Worm (Caenorhabditis elegans) whole organism, young adult: ENCODE measurements around the gene bbln-1.

Source experiments
- C06A6.2 ChIP-seq: fragments of 200-800 bp; sonication (Bioruptor generic); conservative IDR thresholded peaks from 2 replicates; pipeline ENCODE4 v1.3.6; 2022; ENCODE audit warnings: missing genetic modification characterization, missing compliant biosample characterization
- F37B4.10 ChIP-seq: fragments of 200-800 bp; sonication (Bioruptor generic); IDR thresholded peaks from 2 replicates; pipeline ENCODE4 v1.3.6; 2022; ENCODE audit warnings: missing genetic modification characterization, missing compliant biosample characterization
- F39B2.1 ChIP-seq: fragments of 200-800 bp; sonication (Bioruptor generic); IDR thresholded peaks from 2 replicates; pipeline ENCODE4 v1.3.6; 2022; ENCODE audit warnings: missing genetic modification reagents, missing genetic modification characterization, missing compliant biosample characterization
- K12H6.12 ChIP-seq: fragments of 200-800 bp; sonication (Bioruptor generic); optimal IDR thresholded peaks from 2 replicates; lab custom pipeline; 2018; ENCODE audit warnings: mild to moderate bottlenecking, missing genetic modification characterization, missing compliant biosample characterization
- T26A5.8 ChIP-seq: sonication (generic microtip); optimal IDR thresholded peaks from 2 replicates; lab custom pipeline; 2016; ENCODE audit warnings: missing genetic modification characterization, missing compliant biosample characterization
- Y53G8AR.9 ChIP-seq: fragments of 200-800 bp; sonication (Bioruptor generic); conservative IDR thresholded peaks from 2 replicates; pipeline ENCODE4 v1.3.6; 2022; ENCODE audit warnings: missing genetic modification reagents, missing genetic modification characterization, missing compliant biosample characterization
- Y79H2A.3 ChIP-seq: fragments of 200-800 bp; sonication (Bioruptor generic); conservative IDR thresholded peaks from 2 replicates; pipeline ENCODE4 v1.3.6; 2022; ENCODE audit warnings: missing genetic modification reagents, missing genetic modification characterization, missing compliant biosample characterization
- akir-1 ChIP-seq: fragments of 200-800 bp; sonication (Bioruptor generic); optimal IDR thresholded peaks from 2 replicates; lab custom pipeline; 2018; ENCODE audit warnings: mild to moderate bottlenecking, missing genetic modification characterization, moderate library complexity, missing compliant biosample characterization
- aptf-3 ChIP-seq: fragments of 200-800 bp; sonication (Bioruptor generic); IDR thresholded peaks from 2 replicates; pipeline ENCODE4 v1.3.6; 2022; ENCODE audit warnings: missing genetic modification characterization, missing compliant biosample characterization
- attf-3 ChIP-seq: fragments of 200-800 bp; sonication (Bioruptor generic); conservative IDR thresholded peaks from 2 replicates; pipeline ENCODE4 v1.3.6; 2022; ENCODE audit warnings: missing genetic modification reagents, missing genetic modification characterization, missing compliant biosample characterization
- ceh-40 ChIP-seq: fragments of 200-800 bp; sonication (Bioruptor generic); IDR thresholded peaks from 2 replicates; pipeline ENCODE4 v1.3.6; 2022; ENCODE audit warnings: missing genetic modification characterization, missing compliant biosample characterization
- ceh-79 ChIP-seq: sonication (generic microtip); optimal IDR thresholded peaks from 2 replicates; lab custom pipeline; 2017; ENCODE audit warnings: mild to moderate bottlenecking, missing genetic modification characterization, missing compliant biosample characterization
- dpl-1 ChIP-seq: fragments of 150-350 bp; optimal IDR thresholded peaks from 2 replicates; lab custom pipeline; 2014; ENCODE audit warnings: missing biosample characterization, missing genetic modification reagents, missing genetic modification characterization
- egl-44 ChIP-seq: fragments of 200-800 bp; sonication (Bioruptor generic); IDR thresholded peaks from 2 replicates; pipeline ENCODE4 v1.3.6; 2022; ENCODE audit warnings: missing genetic modification reagents, missing genetic modification characterization, missing compliant biosample characterization
- ets-4 ChIP-seq: fragments of 200-800 bp; sonication (Bioruptor generic); optimal IDR thresholded peaks from 2 replicates; lab custom pipeline; 2018; ENCODE audit warnings: mild to moderate bottlenecking, missing genetic modification characterization, missing compliant biosample characterization
- hsf-1 ChIP-seq: fragments of 200-800 bp; sonication (Bioruptor generic); IDR thresholded peaks from 2 replicates; pipeline ENCODE4 v1.3.6; 2022; ENCODE audit warnings: missing genetic modification reagents, missing genetic modification characterization, missing compliant biosample characterization
- let-607 ChIP-seq, 2 experiments: fragments of 200-800 bp in 1 of 2; sonication (Bioruptor generic) in 1 of 2; sonication (generic microtip) in 1 of 2; optimal IDR thresholded peaks; 2 replicates each; lab custom pipeline; 2016 to 2018; ENCODE audit warnings: mild to moderate bottlenecking in 2 of 2, missing compliant biosample characterization in 2 of 2, missing genetic modification characterization in 2 of 2, moderate library complexity in 2 of 2, missing genotype in 1 of 2
- lin-35 ChIP-seq, 3 experiments: fragments of 150-350 bp in 2 of 3; sonication (generic microtip) in 1 of 3; optimal IDR thresholded peaks; 2 replicates each; lab custom pipeline; 2014 to 2018; ENCODE audit warnings: missing biosample characterization in 3 of 3, missing genetic modification characterization in 3 of 3, missing genetic modification reagents in 3 of 3
- lir-1 ChIP-seq: fragments of 200-800 bp; sonication (Bioruptor generic); conservative IDR thresholded peaks from 2 replicates; pipeline ENCODE4 v1.3.6; 2022; ENCODE audit warnings: missing genetic modification reagents, missing genetic modification characterization, missing compliant biosample characterization
- madf-3 ChIP-seq: fragments of 200-800 bp; sonication (Bioruptor generic); IDR thresholded peaks from 2 replicates; pipeline ENCODE4 v1.3.6; 2022; ENCODE audit warnings: missing genetic modification reagents, missing genetic modification characterization, missing compliant biosample characterization
- mcd-1 ChIP-seq: fragments of 200-800 bp; sonication (Bioruptor generic); IDR thresholded peaks from 2 replicates; pipeline ENCODE4 v1.3.6; 2022; ENCODE audit warnings: missing genetic modification reagents, missing genetic modification characterization, missing compliant biosample characterization
- mes-4 ChIP-seq: sonication (generic microtip); optimal IDR thresholded peaks from 2 replicates; lab custom pipeline; 2016; ENCODE audit warnings: missing genotype, missing genetic modification characterization, missing compliant biosample characterization
- nfyb-1 ChIP-seq: fragments of 200-800 bp; sonication (Bioruptor generic); IDR thresholded peaks from 2 replicates; pipeline ENCODE4 v1.3.6; 2022; ENCODE audit warnings: missing genetic modification reagents, missing genetic modification characterization, missing compliant biosample characterization
- nhr-179 ChIP-seq: sonication (generic microtip); optimal IDR thresholded peaks from 2 replicates; lab custom pipeline; 2016; ENCODE audit warnings: mild to moderate bottlenecking, missing genetic modification characterization, missing compliant biosample characterization
- nhr-27 ChIP-seq: fragments of 200-800 bp; sonication (Bioruptor generic); optimal IDR thresholded peaks from 2 replicates; lab custom pipeline; 2018; ENCODE audit warnings: mild to moderate bottlenecking, missing genetic modification characterization, moderate library complexity, missing compliant biosample characterization
- nhr-80 ChIP-seq: sonication (generic microtip); optimal IDR thresholded peaks from 2 replicates; lab custom pipeline; 2016; ENCODE audit warnings: missing genetic modification characterization, missing compliant biosample characterization
- pha-4 ChIP-seq: fragments of 150-350 bp; sonication (generic microtip); optimal IDR thresholded peaks from 2 replicates; lab custom pipeline; 2014; ENCODE audit warnings: missing biosample characterization, missing genetic modification reagents, missing genetic modification characterization
- unc-130 ChIP-seq: sonication (generic microtip); optimal IDR thresholded peaks from 2 replicates; lab custom pipeline; 2016; ENCODE audit warnings: missing genetic modification reagents, missing genetic modification characterization, missing compliant biosample characterization
- unc-62 ChIP-seq: fragments of 150-350 bp; optimal IDR thresholded peaks from 2 replicates; lab custom pipeline; 2014; ENCODE audit warnings: missing biosample characterization, missing genetic modification reagents, missing genetic modification characterization
- xnd-1 ChIP-seq: sonication (generic microtip); optimal IDR thresholded peaks from 2 replicates; lab custom pipeline; 2016; ENCODE audit warnings: missing genotype, missing genetic modification reagents, missing genetic modification characterization, missing compliant biosample characterization
- ztf-3 ChIP-seq: fragments of 200-800 bp; sonication (Bioruptor generic); optimal IDR thresholded peaks from 2 replicates; lab custom pipeline; 2018; ENCODE audit warnings: mild to moderate bottlenecking, missing genetic modification characterization, missing compliant biosample characterization
- ztf-6 ChIP-seq: fragments of 200-800 bp; sonication (Bioruptor generic); IDR thresholded peaks from 2 replicates; pipeline ENCODE4 v1.3.6; 2022; ENCODE audit warnings: missing genetic modification reagents, missing genetic modification characterization, missing compliant biosample characterization

Gene bbln-1

ce11 chrX:3165569-3165968 is 13.3 kb upstream of the bbln-1 start, which contains the start of gene pfut-1:
Gene pfut-1 (plus strand): TSS chrX:3165826.
- no peak for TF ChIP-seq ceh-40 (GFP tag; lab: Robert Waterston, UW)
- TF ChIP-seq Y79H2A.3 (GFP tag; lab: Robert Waterston, UW): no peak
- no peak for TF ChIP-seq ztf-6 (GFP tag; lab: Robert Waterston, UW)
- peak in 1 of 2 experiments; percentile 23 for TF ChIP-seq let-607 (tag; optimal IDR thresholded peaks at IDR 0.05; lab: Kevin White, UChicago)
- no peak for TF ChIP-seq attf-3
- TF ChIP-seq nhr-179 (tag; lab: Kevin White, UChicago): no peak
- no peak for TF ChIP-seq nfyb-1
- TF ChIP-seq mes-4 (tag; lab: Kevin White, UChicago): no peak
- peak; percentile 24 for TF ChIP-seq nhr-80

DNA sequence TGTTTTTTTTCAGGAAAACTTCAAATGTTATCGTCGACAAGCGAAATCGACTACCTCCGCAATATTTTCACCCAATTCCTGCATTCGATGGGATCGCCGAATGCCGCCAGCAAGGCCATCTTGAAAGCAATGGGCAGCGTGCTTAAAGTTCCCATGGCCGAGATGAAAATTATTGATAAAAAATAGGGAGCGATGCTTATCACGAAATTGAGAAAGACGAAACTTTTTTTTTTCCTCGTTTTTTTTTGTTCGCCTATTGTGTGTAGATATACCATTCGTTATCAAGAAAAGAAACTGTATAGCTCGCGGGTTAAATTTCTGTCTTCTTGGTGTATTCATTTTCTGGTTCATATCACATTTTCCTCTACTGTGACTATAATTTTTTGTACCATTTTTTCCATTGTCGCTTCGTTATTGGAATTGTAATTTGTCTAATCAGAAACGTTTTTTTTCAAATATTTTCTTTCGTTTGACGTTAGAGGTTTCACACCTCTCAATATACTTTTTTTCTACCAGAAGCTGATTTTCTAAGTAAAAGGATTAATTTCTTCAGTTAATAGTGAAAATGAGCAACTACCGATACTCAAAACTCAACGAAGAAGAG is 11.8 kb upstream of the bbln-1 start, which contains the start of gene syx-6:
syx-6 (plus strand) TSS at position 554 of the 604 bp plus-strand sequence.
- no peak for TF ChIP-seq ztf-3
- no peak for TF ChIP-seq unc-130 (GFP tag; lab: Kevin White, UChicago)
- no peak for TF ChIP-seq nfyb-1
- no peak for TF ChIP-seq F39B2.1
- TF ChIP-seq lin-35 (GFP tag; optimal IDR thresholded peaks at IDR 0.05; lab: Kevin White, UChicago): no peak
- no peak for TF ChIP-seq akir-1 (GFP tag; lab: Kevin White, UChicago)
- no peak for TF ChIP-seq dpl-1 (GFP tag; lab: Kevin White, UChicago)
- no peak for TF ChIP-seq aptf-3 (GFP tag; lab: Robert Waterston, UW)
- TF ChIP-seq hsf-1 (GFP tag; lab: Robert Waterston, UW): no peak
- no peak for TF ChIP-seq egl-44 (GFP tag; lab: Robert Waterston, UW)
- TF ChIP-seq nhr-27 (tag; lab: Kevin White, UChicago): no peak
- no peak for TF ChIP-seq lir-1 (GFP tag; lab: Robert Waterston, UW)
- TF ChIP-seq ceh-79: no peak
- no peak for TF ChIP-seq C06A6.2 (GFP tag; lab: Robert Waterston, UW)
- no peak for TF ChIP-seq unc-62 (GFP tag; lab: Kevin White, UChicago)

DNA sequence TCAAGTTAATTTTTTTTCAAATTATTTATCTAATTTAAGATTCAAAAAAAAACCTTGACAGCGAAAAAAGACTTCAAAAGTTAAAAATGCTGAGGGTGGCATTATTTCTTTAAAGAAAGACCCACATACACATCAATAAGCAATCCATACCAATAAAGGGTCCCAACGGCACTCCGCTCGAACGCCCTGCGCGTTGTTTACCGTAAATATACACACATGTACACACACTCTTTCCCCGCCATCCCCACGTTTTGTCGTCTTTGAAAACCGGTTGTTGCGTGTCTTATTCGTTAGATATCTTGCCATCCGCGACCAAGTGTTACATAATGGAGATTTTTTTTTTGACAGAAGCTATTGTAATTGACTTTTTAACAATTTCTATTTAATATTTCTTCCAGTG is 7.3 kb upstream of the bbln-1 start, which contains the start of gene gcc-1:
gcc-1 (plus strand) TSS at position 399 of the 400 bp plus-strand sequence.
- TF ChIP-seq pha-4 (tag; lab: Kevin White, UChicago) (peak; percentile 0), attf-3 (peak; percentile 89), T26A5.8 (tag; lab: Kevin White, UChicago) (no peak), madf-3 (GFP tag; lab: Robert Waterston, UW) (0 out of 2 replicates have a peak, but pooled peaks have one; percentile 5)

DNA sequence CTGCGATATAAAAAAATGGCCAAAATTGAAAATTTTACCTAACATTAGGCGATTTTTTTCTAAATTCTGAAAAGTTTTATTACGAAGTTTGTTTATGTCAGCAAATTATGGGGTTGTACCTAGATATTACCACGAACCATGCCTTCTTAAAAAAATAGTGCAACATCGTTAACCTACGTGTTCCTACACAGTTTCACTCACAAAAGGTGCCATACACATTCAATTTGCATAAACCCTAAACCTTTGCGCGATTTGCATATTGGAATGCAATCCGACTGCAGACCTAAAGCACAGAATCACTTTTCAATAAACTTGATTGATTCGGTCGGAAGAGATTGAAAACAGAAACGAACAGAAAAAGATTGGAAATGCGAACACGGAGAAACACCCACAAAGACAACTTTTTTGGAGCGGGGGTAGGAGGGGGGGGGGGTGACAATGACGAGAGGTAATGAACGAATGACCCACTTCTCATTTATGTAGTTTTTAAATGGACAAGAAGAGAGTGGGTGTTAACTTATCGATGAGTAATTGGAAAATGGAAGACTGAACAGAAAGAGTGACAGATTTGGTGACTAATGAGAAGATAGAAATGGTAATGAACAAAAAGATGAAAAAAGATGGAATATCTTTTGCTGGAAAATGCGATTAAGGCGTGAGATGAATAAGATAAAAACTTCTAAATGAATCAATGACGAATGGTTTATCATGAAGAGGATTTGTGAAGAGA is 4.0 kb upstream of the bbln-1 start:
- TF ChIP-seq xnd-1 (tag; lab: Kevin White, UChicago) (no peak), mcd-1 (GFP tag; lab: Robert Waterston, UW) (no peak), egl-44 (GFP tag; lab: Robert Waterston, UW) (no peak), K12H6.12 (tag; lab: Kevin White, UChicago) (no peak), ets-4 (GFP tag; lab: Kevin White, UChicago) (no peak), F37B4.10 (no peak), Y53G8AR.9 (GFP tag; lab: Robert Waterston, UW) (no peak)
